Worm (Caenorhabditis elegans) whole organism, L1 larva: Measurements from ENCODE around the gene ptd-2.

Experiments
- C34B4.2 ChIP-seq: sonication (generic microtip); optimal IDR thresholded peaks from 2 replicates; lab custom pipeline; 2017; ENCODE audit warnings: mild to moderate bottlenecking, missing genetic modification characterization, missing compliant biosample characterization
- F16B12.6 ChIP-seq: fragments of 150-350 bp; optimal IDR thresholded peaks from 2 replicates; lab custom pipeline; 2014; ENCODE audit warnings: missing biosample characterization, missing genetic modification characterization
- alr-1 ChIP-seq: fragments of 200-800 bp; sonication (Bioruptor generic); optimal IDR thresholded peaks from 2 replicates; lab custom pipeline; 2018; ENCODE audit warnings: borderline replicate concordance, mild to moderate bottlenecking, missing genetic modification characterization, missing compliant biosample characterization
- ces-1 ChIP-seq: fragments of 150-350 bp; optimal IDR thresholded peaks from 2 replicates; lab custom pipeline; 2014; ENCODE audit warnings: missing biosample characterization, missing genetic modification reagents, missing genetic modification characterization
- dpl-1 ChIP-seq, 3 experiments: fragments of 150-350 bp in 2 of 3; sonication (generic microtip) in 1 of 3; optimal IDR thresholded peaks; 2 replicates each; lab custom pipeline; 2014 to 2017; ENCODE audit warnings: missing biosample characterization in 3 of 3, missing genetic modification characterization in 3 of 3, missing genetic modification reagents in 3 of 3
- dsc-1 ChIP-seq: sonication (generic microtip); optimal IDR thresholded peaks from 2 replicates; lab custom pipeline; 2016; ENCODE audit warnings: mild to moderate bottlenecking, missing genetic modification characterization, missing compliant biosample characterization
- efl-1 ChIP-seq, 4 experiments: fragments of 150-350 bp; optimal IDR thresholded peaks in 3 of 4; peaks in 1 of 4; 1 replicate in 1 of 4; 2 replicates in 3 of 4; lab custom pipeline; 2014; ENCODE audit warnings: missing biosample characterization in 2 of 4, missing genetic modification characterization in 2 of 4, missing genetic modification reagents in 2 of 4
- efl-3 ChIP-seq: fragments of 200-800 bp; sonication (Bioruptor generic); optimal IDR thresholded peaks from 2 replicates; lab custom pipeline; 2018; ENCODE audit warnings: mild to moderate bottlenecking, missing genetic modification characterization, missing compliant biosample characterization
- egl-27 ChIP-seq, 2 experiments: fragments of 150-350 bp in 1 of 2; sonication (generic microtip); optimal IDR thresholded peaks; 3 replicates each; lab custom pipeline; 2017 to 2018; ENCODE audit warnings: missing biosample characterization in 2 of 2, missing genetic modification characterization in 2 of 2, missing genetic modification reagents in 2 of 2
- elt-3 ChIP-seq, 6 experiments: fragments of 150-350 bp in 1 of 6; sonication (generic microtip); optimal IDR thresholded peaks; 2 replicates each; lab custom pipeline; 2017 to 2018; ENCODE audit warnings: missing biosample characterization in 6 of 6, missing genetic modification characterization in 6 of 6, inconsistent platforms in 1 of 6
- fkh-10 ChIP-seq: sonication (generic microtip); optimal IDR thresholded peaks from 2 replicates; lab custom pipeline; 2017; ENCODE audit warnings: missing biosample characterization, missing genetic modification reagents, missing genetic modification characterization
- hlh-17 ChIP-seq: fragments of 200-800 bp; sonication (Bioruptor generic); optimal IDR thresholded peaks from 2 replicates; lab custom pipeline; 2018; ENCODE audit warnings: missing genetic modification characterization, mild to moderate bottlenecking, missing compliant biosample characterization, moderate library complexity, borderline replicate concordance
- hlh-4 ChIP-seq: sonication (generic microtip); optimal IDR thresholded peaks from 2 replicates; lab custom pipeline; 2016; ENCODE audit warnings: mild to moderate bottlenecking, missing genetic modification characterization, missing compliant biosample characterization
- hpl-2 ChIP-seq: fragments of 150-350 bp; optimal IDR thresholded peaks from 2 replicates; lab custom pipeline; 2014; ENCODE audit warnings: missing biosample characterization, missing genetic modification reagents, missing genetic modification characterization
- irx-1 ChIP-seq: sonication (generic microtip); optimal IDR thresholded peaks from 2 replicates; lab custom pipeline; 2016; ENCODE audit warnings: missing genetic modification characterization, missing compliant biosample characterization
- jun-1 ChIP-seq: fragments of 150-350 bp; optimal IDR thresholded peaks from 2 replicates; lab custom pipeline; 2014; ENCODE audit warnings: missing biosample characterization, missing genetic modification reagents, missing genetic modification characterization
- lin-13 ChIP-seq: fragments of 150-350 bp; optimal IDR thresholded peaks from 2 replicates; lab custom pipeline; 2014; ENCODE audit warnings: missing biosample characterization, missing genetic modification reagents, missing genetic modification characterization
- lin-14 ChIP-seq: fragments of 200-800 bp; sonication (Bioruptor generic); optimal IDR thresholded peaks from 2 replicates; lab custom pipeline; 2018; ENCODE audit warnings: mild to moderate bottlenecking, missing genetic modification characterization, moderate library complexity, missing compliant biosample characterization
- lin-15B ChIP-seq: fragments of 150-350 bp; sonication (generic microtip); optimal IDR thresholded peaks from 3 replicates; lab custom pipeline; 2014; ENCODE audit warnings: missing biosample characterization, missing genetic modification characterization
- lir-3 ChIP-seq: sonication (generic microtip); optimal IDR thresholded peaks from 2 replicates; lab custom pipeline; 2016; ENCODE audit warnings: mild to moderate bottlenecking, missing genetic modification characterization, moderate library complexity, missing compliant biosample characterization; ENCODE audit not compliant: poor library complexity
- lsy-2 ChIP-seq, 2 experiments: fragments of 150-350 bp; optimal IDR thresholded peaks; 2 replicates each; lab custom pipeline; 2014; ENCODE audit warnings: missing biosample characterization in 2 of 2, missing genetic modification characterization in 2 of 2
- mab-9 ChIP-seq: fragments of 200-800 bp; sonication (Bioruptor generic); IDR thresholded peaks from 2 replicates; pipeline ENCODE4 v1.3.6; 2022; ENCODE audit warnings: missing genetic modification reagents, missing genetic modification characterization, missing compliant biosample characterization
- mdl-1 ChIP-seq, 2 experiments: fragments of 150-350 bp; optimal IDR thresholded peaks; 2 replicates each; lab custom pipeline; 2014 to 2017; ENCODE audit warnings: missing biosample characterization in 2 of 2, missing genetic modification characterization in 2 of 2, inconsistent platforms in 1 of 2
- mef-2 ChIP-seq: fragments of 150-350 bp; optimal IDR thresholded peaks from 2 replicates; lab custom pipeline; 2014; ENCODE audit warnings: missing biosample characterization, missing genetic modification characterization
- nhr-11 ChIP-seq: fragments of 150-350 bp; optimal IDR thresholded peaks from 2 replicates; lab custom pipeline; 2014; ENCODE audit warnings: missing biosample characterization, missing genetic modification characterization
- nhr-20 ChIP-seq: sonication (generic microtip); optimal IDR thresholded peaks from 2 replicates; lab custom pipeline; 2016; ENCODE audit warnings: mild to moderate bottlenecking, missing genetic modification characterization, missing compliant biosample characterization
- nhr-237 ChIP-seq: fragments of 150-350 bp; optimal IDR thresholded peaks from 2 replicates; lab custom pipeline; 2014; ENCODE audit warnings: missing biosample characterization, missing genetic modification characterization
- nhr-28 ChIP-seq: fragments of 150-350 bp; optimal IDR thresholded peaks from 2 replicates; lab custom pipeline; 2014; ENCODE audit warnings: missing biosample characterization, missing genetic modification characterization
- nhr-47 ChIP-seq: sonication (generic microtip); optimal IDR thresholded peaks from 2 replicates; lab custom pipeline; 2016; ENCODE audit warnings: mild to moderate bottlenecking, missing genetic modification characterization, moderate library complexity, missing compliant biosample characterization
- nhr-76 ChIP-seq: sonication (generic microtip); optimal IDR thresholded peaks from 2 replicates; lab custom pipeline; 2017; ENCODE audit warnings: missing biosample characterization, missing genetic modification characterization
- nhr-77 ChIP-seq: fragments of 150-350 bp; optimal IDR thresholded peaks from 2 replicates; lab custom pipeline; 2014; ENCODE audit warnings: missing biosample characterization, missing genetic modification characterization
- nhr-84 ChIP-seq: sonication (generic microtip); optimal IDR thresholded peaks from 2 replicates; lab custom pipeline; 2017; ENCODE audit warnings: missing biosample characterization, missing genetic modification characterization
- rnt-1 ChIP-seq: sonication (generic microtip); optimal IDR thresholded peaks from 2 replicates; lab custom pipeline; 2016; ENCODE audit warnings: mild to moderate bottlenecking, missing genetic modification characterization, moderate library complexity, missing compliant biosample characterization
- skn-1 ChIP-seq: fragments of 150-350 bp; optimal IDR thresholded peaks from 2 replicates; lab custom pipeline; 2014; ENCODE audit warnings: missing biosample characterization, missing genetic modification characterization
- snpc-4 ChIP-seq: fragments of 150-350 bp; optimal IDR thresholded peaks from 2 replicates; lab custom pipeline; 2014; ENCODE audit warnings: missing biosample characterization, missing genetic modification characterization
- snu-23 ChIP-seq: sonication (generic microtip); optimal IDR thresholded peaks from 2 replicates; lab custom pipeline; 2016; ENCODE audit warnings: missing genetic modification characterization, missing compliant biosample characterization
- sox-4 ChIP-seq: sonication (generic microtip); optimal IDR thresholded peaks from 2 replicates; lab custom pipeline; 2016; ENCODE audit warnings: missing genetic modification characterization, missing compliant biosample characterization
- tlp-1 ChIP-seq: fragments of 150-350 bp; optimal IDR thresholded peaks from 2 replicates; lab custom pipeline; 2014; ENCODE audit warnings: missing biosample characterization, missing genetic modification characterization
- unc-130 ChIP-seq: fragments of 150-350 bp; optimal IDR thresholded peaks from 2 replicates; lab custom pipeline; 2017; ENCODE audit warnings: missing biosample characterization, missing genetic modification characterization, inconsistent platforms
- unc-62 ChIP-seq: fragments of 150-350 bp; optimal IDR thresholded peaks from 2 replicates; lab custom pipeline; 2014; ENCODE audit warnings: missing biosample characterization, missing genetic modification reagents, missing genetic modification characterization
- unc-86 ChIP-seq: sonication (generic microtip); optimal IDR thresholded peaks from 2 replicates; lab custom pipeline; 2016; ENCODE audit warnings: missing genetic modification characterization, missing compliant biosample characterization
- vab-15 ChIP-seq: sonication (generic microtip); optimal IDR thresholded peaks from 2 replicates; lab custom pipeline; 2017; ENCODE audit warnings: missing genotype, mild to moderate bottlenecking, missing genetic modification characterization, missing compliant biosample characterization
- xbp-1 ChIP-seq: sonication (generic microtip); optimal IDR thresholded peaks from 2 replicates; lab custom pipeline; 2016; ENCODE audit warnings: missing genetic modification characterization, missing compliant biosample characterization
- zag-1 ChIP-seq: fragments of 150-350 bp; optimal IDR thresholded peaks from 2 replicates; lab custom pipeline; 2014; ENCODE audit warnings: missing biosample characterization, missing genetic modification characterization
- ztf-11 ChIP-seq, 2 experiments: sonication (generic microtip); optimal IDR thresholded peaks; 2 replicates each; lab custom pipeline; 2016 to 2017; ENCODE audit warnings: missing genetic modification characterization in 2 of 2, missing biosample characterization in 1 of 2, missing compliant biosample characterization in 1 of 2
- ztf-4 ChIP-seq: fragments of 150-350 bp; optimal IDR thresholded peaks from 2 replicates; lab custom pipeline; 2014; ENCODE audit warnings: missing biosample characterization, missing genetic modification characterization

The ptd-2 gene

DNA sequence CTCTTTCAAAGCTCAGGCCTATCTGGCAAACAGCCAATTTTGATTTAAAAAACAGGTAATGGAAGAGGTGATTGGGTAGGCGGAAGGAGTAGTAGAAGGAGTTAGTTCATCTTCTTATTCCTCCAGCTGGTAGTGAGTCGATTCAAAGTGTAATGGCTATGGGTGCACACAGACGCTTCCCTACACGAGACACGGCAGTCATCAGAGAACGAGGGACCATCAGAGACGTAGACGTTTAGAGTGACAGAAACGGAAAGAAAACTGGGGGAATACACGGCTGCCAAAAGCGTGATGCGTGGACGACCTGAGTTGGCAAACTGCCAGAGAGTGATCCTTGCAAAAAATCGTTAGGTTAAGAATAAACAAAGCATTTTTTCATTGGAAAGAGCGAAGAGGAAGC, 2.6 kb upstream of the ptd-2 start (continued):
- TF ChIP-seq efl-1 (optimal IDR thresholded peaks at IDR 0.05; lab: Kevin White, UChicago) (peak; percentile 16 to 34), efl-1 (GFP tag; optimal IDR thresholded peaks at IDR 0.05 in 1 of 2; lab: Kevin White, UChicago) (no peak), nhr-76 (tag; lab: Kevin White, UChicago) (no peak), tlp-1 (tag; lab: Kevin White, UChicago) (no peak), elt-3 (tag; optimal IDR thresholded peaks at IDR 0.05; lab: Kevin White, UChicago) (no peak), nhr-84 (tag; lab: Kevin White, UChicago) (no peak), nhr-20 (tag; lab: Kevin White, UChicago) (no peak), nhr-77 (tag; lab: Kevin White, UChicago) (no peak), nhr-11 (tag; lab: Kevin White, UChicago) (no peak), lin-15B (tag; lab: Kevin White, UChicago) (no peak), egl-27 (tag; optimal IDR thresholded peaks at IDR 0.05; lab: Kevin White, UChicago) (no peak), mab-9 (GFP tag; lab: Robert Waterston, UW) (no peak), hlh-4 (tag; lab: Kevin White, UChicago) (no peak), hpl-2 (no peak), unc-130 (tag; lab: Kevin White, UChicago) (no peak), efl-3 (GFP tag; lab: Kevin White, UChicago) (no peak), dpl-1 (GFP tag; optimal IDR thresholded peaks at IDR 0.05; lab: Kevin White, UChicago) (no peak), rnt-1 (peak; percentile 43), ztf-11 (tag; optimal IDR thresholded peaks at IDR 0.05; lab: Kevin White, UChicago) (no peak), irx-1 (no peak), C34B4.2 (tag; lab: Kevin White, UChicago) (no peak), xbp-1 (tag; lab: Kevin White, UChicago) (no peak), mdl-1 (tag; optimal IDR thresholded peaks at IDR 0.05; lab: Kevin White, UChicago) (peak in 1 of 2 experiments; percentile 34), snpc-4 (tag; lab: Kevin White, UChicago) (no peak), snu-23 (GFP tag; lab: Kevin White, UChicago) (no peak), vab-15 (no peak), hlh-17 (GFP tag; lab: Kevin White, UChicago) (no peak), F16B12.6 (tag; lab: Kevin White, UChicago) (no peak), nhr-28 (no peak), ces-1 (GFP tag; lab: Kevin White, UChicago) (no peak), lsy-2 (tag; optimal IDR thresholded peaks at IDR 0.05; lab: Kevin White, UChicago) (peak; percentile 8 to 20), lin-14 (peak; percentile 85), lin-13 (GFP tag; lab: Kevin White, UChicago) (no peak), fkh-10 (GFP tag; lab: Kevin White, UChicago) (no peak), zag-1 (tag; lab: Kevin White, UChicago) (no peak), ztf-4 (tag; lab: Kevin White, UChicago) (no peak), dsc-1 (tag; lab: Kevin White, UChicago) (peak; percentile 26), jun-1 (tag; lab: Kevin White, UChicago) (no peak), lir-3 (no peak), unc-62 (GFP tag; lab: Kevin White, UChicago) (no peak), nhr-47 (no peak), nhr-237 (tag; lab: Kevin White, UChicago) (no peak)

DNA sequence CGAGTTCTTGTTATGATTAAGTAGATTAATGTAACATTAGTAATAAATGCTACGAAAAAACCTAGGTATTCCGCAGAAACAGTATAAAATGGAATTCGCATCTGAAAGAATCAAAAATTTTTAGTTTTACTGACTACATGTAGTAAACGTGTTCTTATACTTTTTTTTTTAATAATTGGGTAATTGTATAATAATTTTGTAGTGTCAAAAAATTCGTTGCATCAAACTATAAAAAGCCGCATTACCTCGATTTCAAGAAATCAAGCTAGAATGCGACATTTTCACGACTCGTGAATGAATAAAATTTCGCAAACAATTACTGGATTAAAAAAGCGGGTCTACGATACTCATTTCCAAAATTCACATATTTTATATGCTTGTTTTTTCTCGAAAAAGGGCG, 826 bp upstream of the ptd-2 start, which contains the start of gene str-94:
TSS of gene str-94 (minus strand) at position 101 of the 400 bp plus-strand sequence.
- no peak for TF ChIP-seq unc-86 (tag; lab: Kevin White, UChicago)
- no peak for TF ChIP-seq vab-15
- TF ChIP-seq elt-3 (tag; optimal IDR thresholded peaks at IDR 0.05; lab: Kevin White, UChicago), result no peak
- no peak for TF ChIP-seq nhr-28
- no peak for TF ChIP-seq nhr-237 (tag; lab: Kevin White, UChicago)
- no peak for TF ChIP-seq irx-1
- TF ChIP-seq lin-13 (GFP tag; lab: Kevin White, UChicago), result no peak
- no peak for TF ChIP-seq hlh-4 (tag; lab: Kevin White, UChicago)
- no peak for TF ChIP-seq snu-23 (GFP tag; lab: Kevin White, UChicago)
- TF ChIP-seq alr-1 (tag; lab: Kevin White, UChicago), result no peak
- TF ChIP-seq sox-4 (tag; lab: Kevin White, UChicago), result no peak
- TF ChIP-seq lir-3, result no peak
- no peak for TF ChIP-seq fkh-10 (GFP tag; lab: Kevin White, UChicago)
- TF ChIP-seq nhr-76 (tag; lab: Kevin White, UChicago), result no peak
- TF ChIP-seq mef-2 (tag; lab: Kevin White, UChicago), result no peak
- TF ChIP-seq xbp-1 (tag; lab: Kevin White, UChicago), result no peak
- TF ChIP-seq skn-1 (tag; lab: Kevin White, UChicago), result no peak
